Fruit fly (Drosophila melanogaster) whole organism, prepupa: ENCODE measurements around the gene Btnd.

Experiments
- Blimp-1 ChIP-seq: fragments of 200-800 bp; sonication (Bioruptor generic); optimal IDR thresholded peaks from 3 replicates; lab custom pipeline; 2017; ENCODE audit warnings: missing biosample characterization, missing genetic modification characterization, mild to moderate bottlenecking, moderate library complexity, missing genetic modification reagents
- CG16779 ChIP-seq: fragments of 200-800 bp; sonication (Bioruptor generic); optimal IDR thresholded peaks from 3 replicates; lab custom pipeline; 2017; ENCODE audit warnings: missing biosample characterization, mild to moderate bottlenecking, missing genetic modification characterization
- CG4318 ChIP-seq: fragments of 200-800 bp; sonication (Bioruptor generic); optimal IDR thresholded peaks from 3 replicates; lab custom pipeline; 2017; ENCODE audit warnings: missing biosample characterization, mild to moderate bottlenecking, missing genetic modification characterization
- CG6276 ChIP-seq: fragments of 200-800 bp; sonication (Bioruptor generic); optimal IDR thresholded peaks from 2 replicates; lab custom pipeline; 2017; ENCODE audit warnings: missing biosample characterization, mild to moderate bottlenecking, missing genetic modification characterization
- CG6792 ChIP-seq: fragments of 200-800 bp; sonication (Bioruptor generic); optimal IDR thresholded peaks from 3 replicates; lab custom pipeline; 2016; ENCODE audit warnings: missing biosample characterization, missing genetic modification characterization
- CG9139 ChIP-seq: fragments of 200-800 bp; sonication (Bioruptor generic); optimal IDR thresholded peaks from 3 replicates; lab custom pipeline; 2017; ENCODE audit warnings: missing biosample characterization, mild to moderate bottlenecking, missing genetic modification characterization
- Eip93F ChIP-seq: fragments of 200-800 bp; sonication (Bioruptor generic); optimal IDR thresholded peaks from 2 replicates; lab custom pipeline; 2016; ENCODE audit warnings: missing biosample characterization, mild to moderate bottlenecking, missing genetic modification characterization
- esn ChIP-seq: fragments of 200-800 bp; sonication (Bioruptor generic); optimal IDR thresholded peaks from 2 replicates; lab custom pipeline; 2016; ENCODE audit warnings: missing biosample characterization, mild to moderate bottlenecking, missing genetic modification characterization, moderate library complexity
- fd59A ChIP-seq: fragments of 200-800 bp; sonication (Bioruptor generic); optimal IDR thresholded peaks from 2 replicates; lab custom pipeline; 2017; ENCODE audit warnings: missing biosample characterization, mild to moderate bottlenecking, missing genetic modification characterization, missing genetic modification reagents
- pdm3 ChIP-seq: fragments of 200-800 bp; sonication (Bioruptor generic); optimal IDR thresholded peaks from 3 replicates; lab custom pipeline; 2016; ENCODE audit warnings: missing biosample characterization, missing genetic modification characterization
- ss ChIP-seq, 2 experiments: fragments of 200-800 bp; sonication (Bioruptor generic); optimal IDR thresholded peaks; 2 replicates in 1 of 2; 3 replicates in 1 of 2; lab custom pipeline; 2017 to 2018; ENCODE audit warnings: mild to moderate bottlenecking in 2 of 2, missing biosample characterization in 2 of 2, missing genetic modification characterization in 2 of 2, moderate library complexity in 1 of 2

dm6 chrX:6205099-6205498 is 14.0 kb downstream of the Btnd start:
- TF ChIP-seq esn (GFP tag; lab: Kevin White, UChicago) (no peak), Eip93F (GFP tag; lab: Kevin White, UChicago) (no peak), CG4318 (no peak), CG6792 (GFP tag; lab: Kevin White, UChicago) (no peak), pdm3 (GFP tag; lab: Kevin White, UChicago) (no peak), CG16779 (no peak), Blimp-1 (GFP tag; lab: Kevin White, UChicago) (no peak), CG9139 (GFP tag; lab: Kevin White, UChicago) (no peak), CG6276 (GFP tag; lab: Kevin White, UChicago) (no peak), ss (GFP tag; optimal IDR thresholded peaks at IDR 0.05; lab: Kevin White, UChicago) (no peak), fd59A (no peak)
